Worm (Caenorhabditis elegans) whole organism, young adult: ENCODE data around the gene skr-19.

ENCODE experiments used
- B0035.1 ChIP-seq: sonication (generic microtip); optimal IDR thresholded peaks from 2 replicates; lab custom pipeline; 2016; ENCODE audit warnings: missing genetic modification characterization, mild to moderate bottlenecking, missing compliant biosample characterization, missing genotype, missing genetic modification reagents
- F49E8.2 ChIP-seq: sonication (generic microtip); optimal IDR thresholded peaks from 3 replicates; lab custom pipeline; 2017; ENCODE audit warnings: missing genetic modification characterization, mild to moderate bottlenecking, missing compliant biosample characterization, antibody characterized with exemption, moderate library complexity; ENCODE audit not compliant: insufficient read depth
- F55B11.4 ChIP-seq: sonication (generic microtip); optimal IDR thresholded peaks from 2 replicates; lab custom pipeline; 2016; ENCODE audit warnings: missing compliant biosample characterization, missing genetic modification characterization, borderline replicate concordance; ENCODE audit not compliant: insufficient read depth
- F57C9.4 ChIP-seq: sonication (generic microtip); optimal IDR thresholded peaks from 2 replicates; lab custom pipeline; 2017; ENCODE audit warnings: mild to moderate bottlenecking, missing genetic modification characterization, missing compliant biosample characterization
- K11D2.4 ChIP-seq: fragments of 200-800 bp; sonication (Bioruptor generic); IDR thresholded peaks from 2 replicates; pipeline ENCODE4 v1.3.6; 2022; ENCODE audit warnings: missing genetic modification reagents, missing genetic modification characterization, missing compliant biosample characterization
- Y53F4B.3 ChIP-seq: fragments of 200-800 bp; sonication (Bioruptor generic); IDR thresholded peaks from 2 replicates; pipeline ENCODE4 v1.3.6; 2022; ENCODE audit warnings: missing genetic modification reagents, missing genetic modification characterization, missing compliant biosample characterization
- Y53G8AR.9 ChIP-seq: fragments of 200-800 bp; sonication (Bioruptor generic); conservative IDR thresholded peaks from 2 replicates; pipeline ENCODE4 v1.3.6; 2022; ENCODE audit warnings: missing genetic modification reagents, missing genetic modification characterization, missing compliant biosample characterization
- Y95B8A.8 ChIP-seq: fragments of 200-800 bp; sonication (Bioruptor generic); IDR thresholded peaks from 2 replicates; pipeline ENCODE4 v1.3.6; 2022; ENCODE audit warnings: missing genetic modification reagents, missing genetic modification characterization, missing compliant biosample characterization
- ama-1 ChIP-seq, 3 experiments: fragments of 150-350 bp in 1 of 3; sonication (generic microtip) in 2 of 3; optimal IDR thresholded peaks; 2 replicates each; lab custom pipeline; 2014 to 2018; ENCODE audit warnings: missing biosample characterization in 2 of 3, missing genetic modification characterization in 2 of 3, missing genetic modification reagents in 2 of 3
- aptf-2 ChIP-seq: fragments of 200-800 bp; sonication (Bioruptor generic); conservative IDR thresholded peaks from 2 replicates; pipeline ENCODE4 v1.3.6; 2022; ENCODE audit warnings: missing genetic modification reagents, missing genetic modification characterization, missing compliant biosample characterization
- attf-3 ChIP-seq: fragments of 200-800 bp; sonication (Bioruptor generic); conservative IDR thresholded peaks from 2 replicates; pipeline ENCODE4 v1.3.6; 2022; ENCODE audit warnings: missing genetic modification reagents, missing genetic modification characterization, missing compliant biosample characterization
- attf-5 ChIP-seq: fragments of 200-800 bp; sonication (Bioruptor generic); optimal IDR thresholded peaks from 2 replicates; lab custom pipeline; 2018; ENCODE audit warnings: mild to moderate bottlenecking, missing genetic modification characterization, missing compliant biosample characterization
- bed-1 ChIP-seq: fragments of 200-800 bp; sonication (Bioruptor generic); IDR thresholded peaks from 2 replicates; pipeline ENCODE4 v1.3.6; 2022; ENCODE audit warnings: missing genetic modification reagents, missing genetic modification characterization, missing compliant biosample characterization
- cebp-2 ChIP-seq: fragments of 200-800 bp; sonication (Bioruptor generic); IDR thresholded peaks from 2 replicates; pipeline ENCODE4 v1.3.6; 2022; ENCODE audit warnings: missing genetic modification characterization, missing compliant biosample characterization
- ceh-27 ChIP-seq: fragments of 200-800 bp; sonication (Bioruptor generic); optimal IDR thresholded peaks from 2 replicates; lab custom pipeline; 2018; ENCODE audit warnings: mild to moderate bottlenecking, missing genetic modification characterization, moderate library complexity, missing compliant biosample characterization
- ceh-40 ChIP-seq: fragments of 200-800 bp; sonication (Bioruptor generic); IDR thresholded peaks from 2 replicates; pipeline ENCODE4 v1.3.6; 2022; ENCODE audit warnings: missing genetic modification characterization, missing compliant biosample characterization
- ceh-91 ChIP-seq: fragments of 200-800 bp; sonication (Bioruptor generic); IDR thresholded peaks from 2 replicates; pipeline ENCODE4 v1.3.6; 2022; ENCODE audit warnings: missing genetic modification reagents, missing genetic modification characterization, missing compliant biosample characterization
- dox-1 ChIP-seq: fragments of 200-800 bp; sonication (Bioruptor generic); IDR thresholded peaks from 2 replicates; pipeline ENCODE4 v1.3.6; 2022; ENCODE audit warnings: missing genetic modification reagents, missing genetic modification characterization, missing compliant biosample characterization
- dpl-1 ChIP-seq: fragments of 150-350 bp; optimal IDR thresholded peaks from 2 replicates; lab custom pipeline; 2014; ENCODE audit warnings: missing biosample characterization, missing genetic modification reagents, missing genetic modification characterization
- egl-18 ChIP-seq: fragments of 200-800 bp; sonication (Bioruptor generic); IDR thresholded peaks from 2 replicates; pipeline ENCODE4 v1.3.6; 2022; ENCODE audit warnings: missing genetic modification reagents, missing genetic modification characterization, missing compliant biosample characterization
- ekl-4 ChIP-seq: fragments of 200-800 bp; sonication (Bioruptor generic); IDR thresholded peaks from 2 replicates; pipeline ENCODE4 v1.3.6; 2022; ENCODE audit warnings: missing genetic modification reagents, missing genetic modification characterization, missing compliant biosample characterization
- ets-4 ChIP-seq: fragments of 200-800 bp; sonication (Bioruptor generic); optimal IDR thresholded peaks from 2 replicates; lab custom pipeline; 2018; ENCODE audit warnings: mild to moderate bottlenecking, missing genetic modification characterization, missing compliant biosample characterization
- him-1 ChIP-seq: sonication (generic microtip); optimal IDR thresholded peaks from 2 replicates; lab custom pipeline; 2016; ENCODE audit warnings: missing genotype, missing genetic modification reagents, missing genetic modification characterization, missing compliant biosample characterization
- hmg-1.2 ChIP-seq: fragments of 200-800 bp; sonication (Bioruptor generic); IDR thresholded peaks from 2 replicates; pipeline ENCODE4 v1.3.6; 2022; ENCODE audit warnings: missing genetic modification reagents, missing genetic modification characterization, missing compliant biosample characterization
- lag-1 ChIP-seq: fragments of 200-800 bp; sonication (Bioruptor generic); IDR thresholded peaks from 2 replicates; pipeline ENCODE4 v1.3.6; 2022; ENCODE audit warnings: missing genetic modification reagents, missing genetic modification characterization, missing compliant biosample characterization
- let-526 ChIP-seq: fragments of 200-800 bp; sonication (Bioruptor generic); IDR thresholded peaks from 2 replicates; pipeline ENCODE4 v1.3.6; 2022; ENCODE audit warnings: missing genetic modification reagents, missing genetic modification characterization, missing compliant biosample characterization
- lin-26 ChIP-seq: fragments of 200-800 bp; sonication (Bioruptor generic); IDR thresholded peaks from 2 replicates; pipeline ENCODE4 v1.3.6; 2022; ENCODE audit warnings: missing genetic modification reagents, missing genetic modification characterization, missing compliant biosample characterization
- lin-35 ChIP-seq, 3 experiments: fragments of 150-350 bp in 2 of 3; sonication (generic microtip) in 1 of 3; optimal IDR thresholded peaks; 2 replicates each; lab custom pipeline; 2014 to 2018; ENCODE audit warnings: missing biosample characterization in 3 of 3, missing genetic modification characterization in 3 of 3, missing genetic modification reagents in 3 of 3
- lsy-27 ChIP-seq: sonication (generic microtip); optimal IDR thresholded peaks from 2 replicates; lab custom pipeline; 2017; ENCODE audit warnings: missing genetic modification characterization, mild to moderate bottlenecking, missing compliant biosample characterization, antibody characterized with exemption, missing genotype, borderline replicate concordance; ENCODE audit not compliant: insufficient read depth
- mcd-1 ChIP-seq: fragments of 200-800 bp; sonication (Bioruptor generic); IDR thresholded peaks from 2 replicates; pipeline ENCODE4 v1.3.6; 2022; ENCODE audit warnings: missing genetic modification reagents, missing genetic modification characterization, missing compliant biosample characterization
- mxl-1 ChIP-seq: sonication (generic microtip); optimal IDR thresholded peaks from 2 replicates; lab custom pipeline; 2016; ENCODE audit warnings: missing genetic modification characterization, missing compliant biosample characterization
- nhr-120 ChIP-seq: fragments of 200-800 bp; sonication (Bioruptor generic); IDR thresholded peaks from 2 replicates; pipeline ENCODE4 v1.3.6; 2022; ENCODE audit warnings: missing genetic modification characterization, missing compliant biosample characterization
- nhr-27 ChIP-seq: fragments of 200-800 bp; sonication (Bioruptor generic); optimal IDR thresholded peaks from 2 replicates; lab custom pipeline; 2018; ENCODE audit warnings: mild to moderate bottlenecking, missing genetic modification characterization, moderate library complexity, missing compliant biosample characterization
- nhr-90 ChIP-seq: sonication (generic microtip); optimal IDR thresholded peaks from 2 replicates; lab custom pipeline; 2016; ENCODE audit warnings: missing genotype, mild to moderate bottlenecking, missing genetic modification characterization, missing compliant biosample characterization
- pbrm-1 ChIP-seq: fragments of 200-800 bp; sonication (Bioruptor generic); IDR thresholded peaks from 2 replicates; pipeline ENCODE4 v1.3.6; 2022; ENCODE audit warnings: missing genetic modification reagents, missing genetic modification characterization, missing compliant biosample characterization
- rcor-1 ChIP-seq: fragments of 200-800 bp; sonication (Bioruptor generic); IDR thresholded peaks from 2 replicates; pipeline ENCODE4 v1.3.6; 2022; ENCODE audit warnings: missing genetic modification reagents, missing genetic modification characterization, missing compliant biosample characterization
- rec-8 ChIP-seq, 2 experiments: sonication (generic microtip); optimal IDR thresholded peaks; 2 replicates each; lab custom pipeline; 2016; ENCODE audit warnings: mild to moderate bottlenecking in 2 of 2, missing genetic modification characterization in 2 of 2, missing genetic modification reagents in 2 of 2, missing genotype in 2 of 2, missing biosample characterization in 1 of 2, missing compliant biosample characterization in 1 of 2, moderate library complexity in 1 of 2
- sdz-38 ChIP-seq: sonication (generic microtip); optimal IDR thresholded peaks from 2 replicates; lab custom pipeline; 2016; ENCODE audit warnings: missing genotype, missing genetic modification characterization, missing compliant biosample characterization
- sea-2 ChIP-seq: fragments of 200-800 bp; sonication (Bioruptor generic); IDR thresholded peaks from 2 replicates; pipeline ENCODE4 v1.3.6; 2022; ENCODE audit warnings: missing genetic modification characterization, missing compliant biosample characterization
- snpc-1.3 ChIP-seq: sonication (generic microtip); optimal IDR thresholded peaks from 2 replicates; lab custom pipeline; 2017; ENCODE audit warnings: missing genetic modification characterization, mild to moderate bottlenecking, missing compliant biosample characterization, antibody characterized with exemption, moderate library complexity, missing genotype, missing genetic modification reagents; ENCODE audit not compliant: insufficient read depth
- xnd-1 ChIP-seq: sonication (generic microtip); optimal IDR thresholded peaks from 2 replicates; lab custom pipeline; 2016; ENCODE audit warnings: missing genotype, missing genetic modification reagents, missing genetic modification characterization, missing compliant biosample characterization
- ztf-18 ChIP-seq: sonication (generic microtip); optimal IDR thresholded peaks from 2 replicates; lab custom pipeline; 2016; ENCODE audit warnings: missing genotype, mild to moderate bottlenecking, missing genetic modification characterization, missing compliant biosample characterization
- ztf-25 ChIP-seq: fragments of 200-800 bp; sonication (Bioruptor generic); IDR thresholded peaks from 2 replicates; pipeline ENCODE4 v1.3.6; 2022; ENCODE audit warnings: missing genetic modification reagents, missing genetic modification characterization, missing compliant biosample characterization
- ztf-26 ChIP-seq: sonication (generic microtip); optimal IDR thresholded peaks from 2 replicates; lab custom pipeline; 2017; ENCODE audit warnings: missing genetic modification characterization, missing compliant biosample characterization
- ztf-28 ChIP-seq: fragments of 200-800 bp; sonication (Bioruptor generic); IDR thresholded peaks from 2 replicates; pipeline ENCODE4 v1.3.6; 2022; ENCODE audit warnings: missing genetic modification reagents, missing genetic modification characterization, missing compliant biosample characterization
- ztf-3 ChIP-seq: fragments of 200-800 bp; sonication (Bioruptor generic); optimal IDR thresholded peaks from 2 replicates; lab custom pipeline; 2018; ENCODE audit warnings: mild to moderate bottlenecking, missing genetic modification characterization, missing compliant biosample characterization
- ztf-6 ChIP-seq: fragments of 200-800 bp; sonication (Bioruptor generic); IDR thresholded peaks from 2 replicates; pipeline ENCODE4 v1.3.6; 2022; ENCODE audit warnings: missing genetic modification reagents, missing genetic modification characterization, missing compliant biosample characterization

skr-19 gene

ce11 chrX:13264550-13264949, 40.0 kb upstream of the skr-19 start (continued):
- TF ChIP-seq ztf-3 = no peak
- TF ChIP-seq cebp-2 (GFP tag; lab: Robert Waterston, UW) = peak; percentile 88; the same call in 1 of the 2 replicates
- TF ChIP-seq ztf-25 (GFP tag; lab: Robert Waterston, UW) = peak; percentile 80; the same call in 1 of the 2 replicates
- TF ChIP-seq Y53G8AR.9 (GFP tag; lab: Robert Waterston, UW) = 0 out of 2 replicates have a peak, but pooled peaks have one; percentile 38
- no peak for TF ChIP-seq attf-5
- peak; percentile 82 for TF ChIP-seq ekl-4 (GFP tag; lab: Robert Waterston, UW)
- TF ChIP-seq pbrm-1 = peak; percentile 88
- 0 out of 2 replicates have a peak, but pooled peaks have one; percentile 61 for TF ChIP-seq sea-2
- TF ChIP-seq dox-1 = no peak; the same call in none of the 2 replicates
- no peak for TF ChIP-seq F57C9.4 (tag; lab: Kevin White, UChicago)
- no peak for TF ChIP-seq F55B11.4 (tag; lab: Kevin White, UChicago)
- TF ChIP-seq him-1 (tag; lab: Kevin White, UChicago) = peak; percentile 88
- peak; percentile 45 for TF ChIP-seq ceh-27 (GFP tag; lab: Kevin White, UChicago)
- TF ChIP-seq sdz-38 (tag; lab: Kevin White, UChicago) = no peak
- peak; percentile 83 for TF ChIP-seq hmg-1.2 (GFP tag; lab: Robert Waterston, UW)
- TF ChIP-seq ets-4 (GFP tag; lab: Kevin White, UChicago) = no peak
- no peak for TF ChIP-seq ztf-26
- TF ChIP-seq ama-1 (optimal IDR thresholded peaks at IDR 0.05; lab: Kevin White, UChicago) = no peak
- no peak for TF ChIP-seq ama-1 (GFP tag; optimal IDR thresholded peaks at IDR 0.05; lab: Kevin White, UChicago)
- peak; percentile 44 to 68 for TF ChIP-seq rec-8 (tag; optimal IDR thresholded peaks at IDR 0.05; lab: Kevin White, UChicago)
- TF ChIP-seq egl-18 = no peak
- peak; percentile 78; the same call in 1 of the 2 replicates for TF ChIP-seq ztf-28 (GFP tag; lab: Robert Waterston, UW)
- TF ChIP-seq lin-35 (GFP tag; optimal IDR thresholded peaks at IDR 0.05; lab: Kevin White, UChicago) = peak in 1 of 3 experiments; percentile 20
- no peak for TF ChIP-seq ceh-91
- peak; percentile 54; the same call in 1 of the 2 replicates for TF ChIP-seq attf-3
- no peak for TF ChIP-seq nhr-120 (GFP tag; lab: Robert Waterston, UW)
- peak; percentile 66 for TF ChIP-seq K11D2.4 (GFP tag; lab: Robert Waterston, UW)
- TF ChIP-seq F49E8.2 (tag; lab: Kevin White, UChicago) = no peak
- TF ChIP-seq B0035.1 (tag; lab: Kevin White, UChicago) = peak; percentile 53
- TF ChIP-seq ztf-6 (GFP tag; lab: Robert Waterston, UW) = no peak
- 0 out of 2 replicates have a peak, but pooled peaks have one; percentile 34 for TF ChIP-seq aptf-2 (GFP tag; lab: Robert Waterston, UW)
- TF ChIP-seq snpc-1.3 = no peak
- 0 out of 2 replicates have a peak, but pooled peaks have one; percentile 9 for TF ChIP-seq Y95B8A.8 (GFP tag; lab: Robert Waterston, UW)
- peak; percentile 78 for TF ChIP-seq mxl-1 (tag; lab: Kevin White, UChicago)
- no peak for TF ChIP-seq nhr-27 (tag; lab: Kevin White, UChicago)
- peak; percentile 92 for TF ChIP-seq lin-26 (GFP tag; lab: Robert Waterston, UW)
- TF ChIP-seq ztf-18 (tag; lab: Kevin White, UChicago) = peak; percentile 60
- no peak for TF ChIP-seq Y53F4B.3 (GFP tag; lab: Robert Waterston, UW)
- no peak for TF ChIP-seq dpl-1
- peak; percentile 84 for TF ChIP-seq nhr-90 (tag; lab: Kevin White, UChicago)
- TF ChIP-seq mcd-1 (GFP tag; lab: Robert Waterston, UW) = no peak
- TF ChIP-seq lag-1 (GFP tag; lab: Robert Waterston, UW) = 0 out of 2 replicates have a peak, but pooled peaks have one; percentile 14
- peak; percentile 85 for TF ChIP-seq rcor-1 (GFP tag; lab: Robert Waterston, UW)
- TF ChIP-seq xnd-1 (tag; lab: Kevin White, UChicago) = no peak
- TF ChIP-seq ceh-40 (GFP tag; lab: Robert Waterston, UW) = peak; percentile 66; the same call in 1 of the 2 replicates
- TF ChIP-seq bed-1 = no peak
- TF ChIP-seq lsy-27 (tag; lab: Kevin White, UChicago) = no peak
- TF ChIP-seq let-526 (GFP tag; lab: Robert Waterston, UW) = 0 out of 2 replicates have a peak, but pooled peaks have one; percentile 49
